Worm (Caenorhabditis elegans) whole organism, L4 larva: ENCODE results near the gene chil-21.

ENCODE experiments used
- F37D6.2 ChIP-seq: sonication (generic microtip); optimal IDR thresholded peaks from 2 replicates; lab custom pipeline; 2016; ENCODE audit warnings: mild to moderate bottlenecking, missing genetic modification characterization, missing compliant biosample characterization
- R02D3.7 ChIP-seq: fragments of 150-350 bp; sonication (generic microtip); optimal IDR thresholded peaks from 3 replicates; lab custom pipeline; 2014; ENCODE audit warnings: missing biosample characterization, missing genetic modification characterization
- T20F7.1 ChIP-seq: fragments of 200-800 bp; sonication (Bioruptor generic); optimal IDR thresholded peaks from 2 replicates; lab custom pipeline; 2018; ENCODE audit warnings: mild to moderate bottlenecking, missing genetic modification characterization, missing compliant biosample characterization
- Y105C5A.15 ChIP-seq: fragments of 200-800 bp; sonication (Bioruptor generic); IDR thresholded peaks from 2 replicates; pipeline ENCODE4 v1.3.6; 2022; ENCODE audit warnings: missing genetic modification characterization, missing compliant biosample characterization
- Y48G9A.11 ChIP-seq: fragments of 200-800 bp; sonication (Bioruptor generic); IDR thresholded peaks from 2 replicates; pipeline ENCODE4 v1.3.6; 2022; ENCODE audit warnings: missing genetic modification reagents, missing genetic modification characterization, missing compliant biosample characterization
- Y5F2A.4 ChIP-seq: fragments of 200-800 bp; sonication (Bioruptor generic); optimal IDR thresholded peaks from 2 replicates; lab custom pipeline; 2018; ENCODE audit warnings: mild to moderate bottlenecking, missing genetic modification characterization, missing compliant biosample characterization
- aha-1 ChIP-seq: fragments of 150-350 bp; peaks from one replicate; lab custom pipeline; 2014; ENCODE audit warnings: missing biosample characterization, missing genetic modification characterization
- aly-2 ChIP-seq: sonication (generic microtip); optimal IDR thresholded peaks from 2 replicates; lab custom pipeline; 2018; ENCODE audit warnings: missing biosample characterization, missing genetic modification characterization
- attf-4 ChIP-seq: sonication (generic microtip); optimal IDR thresholded peaks from 3 replicates; lab custom pipeline; 2017; ENCODE audit warnings: missing biosample characterization, missing genetic modification characterization
- ceh-62 ChIP-seq: sonication (generic microtip); optimal IDR thresholded peaks from 2 replicates; lab custom pipeline; 2017; ENCODE audit warnings: missing biosample characterization, missing genetic modification characterization
- ceh-82 ChIP-seq: sonication (generic microtip); optimal IDR thresholded peaks from 2 replicates; lab custom pipeline; 2017; ENCODE audit warnings: missing biosample characterization, missing genetic modification characterization
- ces-1 ChIP-seq: fragments of 150-350 bp; sonication (generic microtip); optimal IDR thresholded peaks from 4 replicates; lab custom pipeline; 2014; ENCODE audit warnings: missing biosample characterization, missing genetic modification reagents, missing genetic modification characterization
- dmd-8 ChIP-seq: fragments of 200-800 bp; sonication (Bioruptor generic); IDR thresholded peaks from 2 replicates; pipeline ENCODE4 v1.3.6; 2022; ENCODE audit warnings: missing genetic modification characterization, missing compliant biosample characterization
- dpl-1 ChIP-seq: fragments of 150-350 bp; optimal IDR thresholded peaks from 2 replicates; lab custom pipeline; 2014; ENCODE audit warnings: missing biosample characterization, missing genetic modification reagents, missing genetic modification characterization
- hlh-11 ChIP-seq: fragments of 200-800 bp; sonication (Bioruptor generic); optimal IDR thresholded peaks from 2 replicates; lab custom pipeline; 2018; ENCODE audit warnings: mild to moderate bottlenecking, missing genetic modification characterization, missing compliant biosample characterization
- hmg-1.1 ChIP-seq: fragments of 200-800 bp; sonication (Bioruptor generic); IDR thresholded peaks from 2 replicates; pipeline ENCODE4 v1.3.6; 2022; ENCODE audit warnings: missing genetic modification reagents, missing genetic modification characterization, missing compliant biosample characterization
- jun-1 ChIP-seq: fragments of 150-350 bp; optimal IDR thresholded peaks from 2 replicates; lab custom pipeline; 2014; ENCODE audit warnings: missing biosample characterization, missing genetic modification reagents, missing genetic modification characterization
- lin-1 ChIP-seq: fragments of 200-800 bp; sonication (Bioruptor generic); IDR thresholded peaks from 2 replicates; pipeline ENCODE4 v1.3.6; 2022; ENCODE audit warnings: missing genetic modification reagents, missing genetic modification characterization, missing compliant biosample characterization
- lin-13 ChIP-seq: fragments of 150-350 bp; optimal IDR thresholded peaks from 2 replicates; lab custom pipeline; 2014; ENCODE audit warnings: missing biosample characterization, missing genetic modification reagents, missing genetic modification characterization
- lin-29 ChIP-seq: fragments of 200-800 bp; sonication (Bioruptor generic); IDR thresholded peaks from 2 replicates; pipeline ENCODE4 v1.3.6; 2022; ENCODE audit warnings: missing genetic modification reagents, missing genetic modification characterization, missing compliant biosample characterization
- mxl-2 ChIP-seq: fragments of 200-800 bp; sonication (Bioruptor generic); conservative IDR thresholded peaks from 2 replicates; pipeline ENCODE4 v1.3.6; 2022; ENCODE audit warnings: missing genetic modification reagents, missing genetic modification characterization, missing compliant biosample characterization
- nhr-102 ChIP-seq: sonication (generic microtip); optimal IDR thresholded peaks from 2 replicates; lab custom pipeline; 2016; ENCODE audit warnings: mild to moderate bottlenecking, missing genetic modification characterization, moderate library complexity, missing compliant biosample characterization
- nhr-11 ChIP-seq: fragments of 150-350 bp; optimal IDR thresholded peaks from 2 replicates; lab custom pipeline; 2014; ENCODE audit warnings: missing biosample characterization, missing genetic modification characterization
- nhr-111 ChIP-seq: fragments of 200-800 bp; sonication (Bioruptor generic); optimal IDR thresholded peaks from 2 replicates; lab custom pipeline; 2018; ENCODE audit warnings: mild to moderate bottlenecking, missing genetic modification characterization, missing compliant biosample characterization
- nhr-237 ChIP-seq: sonication (generic microtip); optimal IDR thresholded peaks from 2 replicates; lab custom pipeline; 2017; ENCODE audit warnings: missing biosample characterization, missing genetic modification characterization
- nhr-25 ChIP-seq: sonication (generic microtip); optimal IDR thresholded peaks from 2 replicates; lab custom pipeline; 2017; ENCODE audit warnings: missing genetic modification characterization, mild to moderate bottlenecking, missing compliant biosample characterization, antibody characterized with exemption, moderate library complexity, borderline replicate concordance; ENCODE audit not compliant: insufficient read depth
- nhr-42 ChIP-seq: fragments of 200-800 bp; sonication (Bioruptor generic); IDR thresholded peaks from 2 replicates; pipeline ENCODE4 v1.3.6; 2022; ENCODE audit warnings: missing genetic modification characterization, missing compliant biosample characterization
- nhr-48 ChIP-seq: sonication (generic microtip); optimal IDR thresholded peaks from 2 replicates; lab custom pipeline; 2016; ENCODE audit warnings: mild to moderate bottlenecking, missing genetic modification characterization, missing compliant biosample characterization
- pqm-1 ChIP-seq: sonication (generic microtip); optimal IDR thresholded peaks from 2 replicates; lab custom pipeline; 2017; ENCODE audit warnings: missing biosample characterization, missing genetic modification characterization
- set-16 ChIP-seq: fragments of 200-800 bp; sonication (Bioruptor generic); IDR thresholded peaks from 2 replicates; pipeline ENCODE4 v1.3.6; 2022; ENCODE audit warnings: missing genetic modification reagents, missing genetic modification characterization, missing compliant biosample characterization
- snpc-1.2 ChIP-seq: fragments of 200-800 bp; sonication (Bioruptor generic); IDR thresholded peaks from 2 replicates; pipeline ENCODE4 v1.3.6; 2022; ENCODE audit warnings: missing genetic modification reagents, missing genetic modification characterization, missing compliant biosample characterization
- snpc-4 ChIP-seq: fragments of 150-350 bp; optimal IDR thresholded peaks from 2 replicates; lab custom pipeline; 2014; ENCODE audit warnings: missing biosample characterization, missing genetic modification characterization
- tag-97 ChIP-seq: fragments of 200-800 bp; sonication (Bioruptor generic); IDR thresholded peaks from 2 replicates; pipeline ENCODE4 v1.3.6; 2022; ENCODE audit warnings: missing genetic modification characterization, missing compliant biosample characterization
- tra-1 ChIP-seq: fragments of 200-800 bp; sonication (Bioruptor generic); IDR thresholded peaks from 2 replicates; pipeline ENCODE4 v1.3.6; 2022; ENCODE audit warnings: missing genetic modification reagents, missing genetic modification characterization, missing compliant biosample characterization
- unc-62 ChIP-seq, 3 experiments: fragments of 150-350 bp in 1 of 3; sonication (generic microtip); optimal IDR thresholded peaks in 2 of 3; peaks in 1 of 3; 1 replicate in 1 of 3; 2 replicates in 2 of 3; lab custom pipeline; 2014 to 2017; ENCODE audit warnings: missing biosample characterization in 3 of 3, missing genetic modification characterization in 3 of 3, missing genetic modification reagents in 3 of 3, missing genotype in 1 of 3
- vab-7 ChIP-seq: fragments of 200-800 bp; sonication (Bioruptor generic); IDR thresholded peaks from 2 replicates; pipeline ENCODE4 v1.3.6; 2022; ENCODE audit warnings: missing genetic modification reagents, missing genetic modification characterization, missing compliant biosample characterization
- zip-11 ChIP-seq: fragments of 200-800 bp; sonication (Bioruptor generic); IDR thresholded peaks from 2 replicates; pipeline ENCODE4 v1.3.6; 2022; ENCODE audit warnings: missing genetic modification characterization, missing compliant biosample characterization
- zip-2 ChIP-seq: fragments of 150-350 bp; optimal IDR thresholded peaks from 2 replicates; lab custom pipeline; 2014; ENCODE audit warnings: missing biosample characterization, missing genetic modification characterization
- ztf-7 ChIP-seq: fragments of 150-350 bp; optimal IDR thresholded peaks from 2 replicates; lab custom pipeline; 2014; ENCODE audit warnings: missing biosample characterization, missing genetic modification characterization

chil-21 gene

DNA sequence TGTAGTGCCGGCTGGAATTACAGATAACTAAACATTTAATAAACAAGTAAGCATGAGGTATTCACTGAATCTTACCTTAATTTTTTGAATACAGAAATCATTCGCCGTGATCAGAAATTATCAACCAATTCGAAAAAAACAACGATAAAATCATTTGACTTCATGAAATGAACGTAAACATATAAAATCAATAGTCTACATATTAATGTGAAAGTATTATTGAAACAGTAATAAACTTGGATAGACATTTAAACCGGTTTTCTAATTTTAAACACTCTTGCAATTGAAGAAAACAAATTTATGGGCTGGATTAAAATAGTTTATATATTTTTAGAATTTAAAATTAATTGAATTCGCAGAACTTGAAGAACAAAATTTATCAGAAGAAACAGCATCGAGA lies 19.9 kb downstream of the chil-21 start, which contains the start of gene chil-16:
Gene chil-16, minus strand, starts transcription at position 101 of the 400 bp plus-strand sequence.
- TF ChIP-seq pqm-1 (tag; lab: Kevin White, UChicago) (no peak), dmd-8 (GFP tag; lab: Robert Waterston, UW) (no peak), tra-1 (no peak), ceh-62 (tag; lab: Kevin White, UChicago) (no peak), snpc-1.2 (GFP tag; lab: Robert Waterston, UW) (no peak), unc-62 (GFP tag; optimal IDR thresholded peaks at IDR 0.05 in 1 of 2; lab: Kevin White, UChicago) (no peak), unc-62 (tag; optimal IDR thresholded peaks at IDR 0.05; lab: Kevin White, UChicago) (no peak), nhr-237 (tag; lab: Kevin White, UChicago) (no peak), snpc-4 (tag; lab: Kevin White, UChicago) (no peak), aly-2 (tag; lab: Kevin White, UChicago) (no peak), hlh-11 (tag; lab: Kevin White, UChicago) (no peak), Y5F2A.4 (GFP tag; lab: Kevin White, UChicago) (no peak)

DNA sequence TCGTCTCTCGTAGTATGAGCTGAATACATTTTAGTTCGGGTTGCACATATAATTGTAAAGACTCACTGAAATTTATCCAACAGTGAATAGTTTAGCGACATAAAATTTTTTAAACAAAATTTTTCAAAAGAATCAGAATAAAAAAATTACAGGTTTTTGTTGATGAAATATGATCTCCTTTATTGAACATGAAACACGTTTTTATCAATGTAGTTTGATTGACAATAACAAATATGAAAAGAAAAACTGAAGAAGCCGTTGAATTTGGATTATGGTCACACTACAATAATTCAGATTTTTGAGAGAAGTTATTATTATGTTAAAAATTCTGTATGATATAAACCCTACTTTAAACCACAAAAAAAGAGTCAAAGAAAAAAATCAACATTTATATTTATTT lies 21.7 kb downstream of the chil-21 start, which contains the start of gene chil-17:
Gene chil-17, minus strand, starts transcription at position 101 of the 400 bp plus-strand sequence.
- TF ChIP-seq attf-4 (tag; lab: Kevin White, UChicago) (no peak), tag-97 (GFP tag; lab: Robert Waterston, UW) (no peak), unc-62 (GFP tag; optimal IDR thresholded peaks at IDR 0.05 in 1 of 2; lab: Kevin White, UChicago) (no peak), unc-62 (tag; optimal IDR thresholded peaks at IDR 0.05; lab: Kevin White, UChicago) (no peak), nhr-48 (no peak), mxl-2 (no peak), zip-11 (no peak)

DNA sequence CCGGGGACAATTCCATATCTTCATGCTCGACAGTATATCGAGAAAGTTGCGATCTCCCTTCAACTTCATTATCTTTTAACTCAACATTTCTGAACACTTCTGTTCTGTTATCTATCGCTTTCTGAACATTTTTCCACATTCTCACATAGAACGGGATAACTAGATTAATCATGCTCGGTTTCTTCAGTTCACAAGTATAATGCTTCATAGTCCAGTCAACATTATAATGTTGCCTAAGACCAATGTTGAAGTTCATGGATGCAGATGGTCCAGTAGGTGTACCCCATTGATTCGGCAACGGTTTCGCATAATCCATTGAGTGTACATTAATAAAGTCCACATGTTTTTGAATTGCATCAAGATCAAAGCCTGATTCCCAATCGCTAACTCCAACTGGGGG lies 22.9 kb downstream of the chil-21 start:
- TF ChIP-seq nhr-48 (no peak), lin-29 (no peak), snpc-1.2 (GFP tag; lab: Robert Waterston, UW) (no peak), aha-1 (peak; percentile 3), unc-62 (GFP tag; optimal IDR thresholded peaks at IDR 0.05 in 1 of 2; lab: Kevin White, UChicago) (peak in 1 of 2 experiments; percentile 91), unc-62 (tag; optimal IDR thresholded peaks at IDR 0.05; lab: Kevin White, UChicago) (no peak), dmd-8 (GFP tag; lab: Robert Waterston, UW) (no peak), nhr-237 (tag; lab: Kevin White, UChicago) (no peak), Y48G9A.11 (no peak), nhr-11 (tag; lab: Kevin White, UChicago) (no peak), set-16 (GFP tag; lab: Robert Waterston, UW) (no peak)

DNA sequence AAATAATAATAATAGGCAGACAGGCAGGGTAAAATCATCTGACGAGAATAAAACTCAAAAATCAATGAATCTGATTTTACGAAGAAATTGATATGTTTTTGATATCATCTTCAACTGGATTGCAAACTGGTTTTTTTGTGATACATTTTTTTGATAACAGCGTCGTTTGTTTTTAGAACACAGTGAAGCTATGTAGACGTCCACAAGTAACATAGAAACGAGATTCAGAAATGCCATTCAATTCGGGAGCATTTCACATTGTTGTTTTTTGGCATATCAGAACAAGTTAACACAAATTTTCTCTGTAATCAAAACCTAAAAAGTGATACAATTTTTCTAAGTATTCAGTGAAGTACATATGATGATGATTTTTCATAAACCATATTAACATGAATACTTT lies 23.6 kb downstream of the chil-21 start, which contains the start of gene chil-13:
Gene chil-13, minus strand, starts transcription at position 101 of the 400 bp plus-strand sequence.
- no peak for TF ChIP-seq ceh-82
- TF ChIP-seq ztf-7 (tag; lab: Kevin White, UChicago): no peak
- no peak for TF ChIP-seq tag-97 (GFP tag; lab: Robert Waterston, UW)
- TF ChIP-seq R02D3.7: no peak
- no peak for TF ChIP-seq ceh-62 (tag; lab: Kevin White, UChicago)
- no peak for TF ChIP-seq jun-1
- TF ChIP-seq aha-1: no peak
- TF ChIP-seq dpl-1 (GFP tag; lab: Kevin White, UChicago): no peak

DNA sequence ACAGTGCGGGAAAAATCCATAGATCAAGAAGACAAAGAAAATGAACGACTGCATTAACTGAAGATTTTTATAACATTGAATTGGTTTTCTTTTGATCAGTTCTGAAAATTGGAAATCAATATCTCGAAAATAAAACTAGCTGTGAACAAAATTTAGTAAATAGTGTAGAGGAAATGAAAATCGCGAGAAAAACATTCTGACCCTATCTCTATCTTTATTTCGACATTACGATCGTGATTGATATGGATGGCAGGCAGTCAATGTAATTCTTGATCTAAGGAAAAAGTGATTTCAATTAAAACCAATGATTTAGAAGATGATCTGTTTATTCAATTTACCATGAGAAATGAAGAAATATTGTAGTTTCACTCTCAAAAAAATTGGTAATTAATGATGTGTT lies 25.8 kb downstream of the chil-21 start, which contains the start of gene kin-16:
Gene kin-16, minus strand, starts transcription at position 101 of the 400 bp plus-strand sequence.
- no peak for TF ChIP-seq lin-1 (GFP tag; lab: Robert Waterston, UW)
- TF ChIP-seq hmg-1.1 (GFP tag; lab: Robert Waterston, UW): no peak
- TF ChIP-seq nhr-102: no peak
- TF ChIP-seq T20F7.1 (GFP tag; lab: Kevin White, UChicago): no peak
- TF ChIP-seq Y5F2A.4 (GFP tag; lab: Kevin White, UChicago): no peak
- TF ChIP-seq lin-13 (GFP tag; lab: Kevin White, UChicago): no peak
- TF ChIP-seq nhr-25 (tag; lab: Kevin White, UChicago): no peak
- no peak for TF ChIP-seq vab-7 (GFP tag; lab: Robert Waterston, UW)
- no peak for TF ChIP-seq hlh-11 (tag; lab: Kevin White, UChicago)
- TF ChIP-seq zip-2: no peak
- TF ChIP-seq F37D6.2 (tag; lab: Kevin White, UChicago): no peak
- TF ChIP-seq nhr-42: no peak
- TF ChIP-seq ztf-7 (tag; lab: Kevin White, UChicago): no peak
- no peak for TF ChIP-seq nhr-48
- TF ChIP-seq tag-97 (GFP tag; lab: Robert Waterston, UW): no peak
- no peak for TF ChIP-seq Y105C5A.15 (GFP tag; lab: Robert Waterston, UW)
- no peak for TF ChIP-seq ces-1 (GFP tag; lab: Kevin White, UChicago)
- no peak for TF ChIP-seq nhr-111 (GFP tag; lab: Kevin White, UChicago)
